Worm (Caenorhabditis elegans) whole organism, L2 larva: Measurements from ENCODE around the gene C25E10.16.

Source experiments
- C34F6.9 ChIP-seq: fragments of 150-350 bp; optimal IDR thresholded peaks from 2 replicates; lab custom pipeline; 2014; ENCODE audit warnings: missing biosample characterization, missing genetic modification characterization
- F13H6.1 ChIP-seq: sonication (generic microtip); optimal IDR thresholded peaks from 2 replicates; lab custom pipeline; 2016; ENCODE audit warnings: missing genetic modification characterization, missing compliant biosample characterization
- R02D3.7 ChIP-seq: fragments of 150-350 bp; optimal IDR thresholded peaks from 2 replicates; lab custom pipeline; 2014; ENCODE audit warnings: missing biosample characterization, missing genetic modification characterization
- Y55F3AM.14 ChIP-seq: fragments of 200-800 bp; sonication (Bioruptor generic); optimal IDR thresholded peaks from 2 replicates; lab custom pipeline; 2018; ENCODE audit warnings: mild to moderate bottlenecking, missing genetic modification characterization, missing compliant biosample characterization
- ZK546.5 ChIP-seq: sonication (generic microtip); optimal IDR thresholded peaks from 2 replicates; lab custom pipeline; 2017; ENCODE audit warnings: missing biosample characterization, missing genetic modification characterization
- alr-1 ChIP-seq: fragments of 150-350 bp; optimal IDR thresholded peaks from 2 replicates; lab custom pipeline; 2014; ENCODE audit warnings: missing biosample characterization, missing genetic modification characterization
- aly-2 ChIP-seq: fragments of 150-350 bp; optimal IDR thresholded peaks from 2 replicates; lab custom pipeline; 2014; ENCODE audit warnings: missing biosample characterization, missing genetic modification characterization
- ama-1 ChIP-seq: fragments of 150-350 bp; optimal IDR thresholded peaks from 2 replicates; lab custom pipeline; 2018; ENCODE audit warnings: inconsistent platforms
- blmp-1 ChIP-seq: sonication (generic microtip); optimal IDR thresholded peaks from 2 replicates; lab custom pipeline; 2017; ENCODE audit warnings: missing genetic modification characterization, mild to moderate bottlenecking, missing compliant biosample characterization, antibody characterized with exemption, moderate library complexity; ENCODE audit not compliant: insufficient read depth
- ceh-16 ChIP-seq: fragments of 150-350 bp; optimal IDR thresholded peaks from 2 replicates; lab custom pipeline; 2014; ENCODE audit warnings: missing biosample characterization, missing genetic modification characterization
- ceh-82 ChIP-seq: fragments of 150-350 bp; optimal IDR thresholded peaks from 2 replicates; lab custom pipeline; 2014; ENCODE audit warnings: missing biosample characterization, missing genetic modification characterization
- crh-2 ChIP-seq: sonication (generic microtip); optimal IDR thresholded peaks from 2 replicates; lab custom pipeline; 2017; ENCODE audit warnings: missing biosample characterization, missing genetic modification characterization
- dmd-4 ChIP-seq: sonication (generic microtip); optimal IDR thresholded peaks from 2 replicates; lab custom pipeline; 2017; ENCODE audit warnings: missing biosample characterization, missing genetic modification characterization
- egl-27 ChIP-seq: sonication (generic microtip); optimal IDR thresholded peaks from 3 replicates; lab custom pipeline; 2017; ENCODE audit warnings: missing biosample characterization, missing genetic modification reagents, missing genetic modification characterization
- elt-1 ChIP-seq: fragments of 150-350 bp; optimal IDR thresholded peaks from 2 replicates; lab custom pipeline; 2014; ENCODE audit warnings: missing biosample characterization, missing genetic modification characterization
- elt-3 ChIP-seq: sonication (generic microtip); optimal IDR thresholded peaks from 2 replicates; lab custom pipeline; 2017; ENCODE audit warnings: missing biosample characterization, missing genetic modification characterization
- fos-1 ChIP-seq: fragments of 150-350 bp; optimal IDR thresholded peaks from 2 replicates; lab custom pipeline; 2014; ENCODE audit warnings: missing biosample characterization, missing genetic modification characterization
- gmeb-1 ChIP-seq: fragments of 150-350 bp; optimal IDR thresholded peaks from 2 replicates; lab custom pipeline; 2014; ENCODE audit warnings: missing biosample characterization, missing genetic modification characterization
- lin-11 ChIP-seq: fragments of 150-350 bp; sonication (generic microtip); optimal IDR thresholded peaks from 2 replicates; lab custom pipeline; 2014; ENCODE audit warnings: missing biosample characterization, missing genetic modification characterization, inconsistent platforms, mixed read lengths
- lin-13 ChIP-seq: fragments of 150-350 bp; optimal IDR thresholded peaks from 2 replicates; lab custom pipeline; 2014; ENCODE audit warnings: missing biosample characterization, missing genetic modification reagents, missing genetic modification characterization
- lin-39 ChIP-seq: fragments of 150-350 bp; optimal IDR thresholded peaks from 2 replicates; lab custom pipeline; 2014; ENCODE audit warnings: missing biosample characterization, missing genetic modification reagents, missing genetic modification characterization
- lsy-2 ChIP-seq, 2 experiments: fragments of 150-350 bp in 1 of 2; sonication (generic microtip) in 1 of 2; optimal IDR thresholded peaks; 2 replicates each; lab custom pipeline; 2014 to 2017; ENCODE audit warnings: missing biosample characterization in 2 of 2, missing genetic modification characterization in 2 of 2
- mab-5 ChIP-seq: fragments of 150-350 bp; optimal IDR thresholded peaks from 2 replicates; lab custom pipeline; 2014; ENCODE audit warnings: missing biosample characterization, missing genetic modification characterization
- mbf-1 ChIP-seq: sonication (generic microtip); optimal IDR thresholded peaks from 2 replicates; lab custom pipeline; 2017; ENCODE audit warnings: missing biosample characterization, missing genetic modification characterization
- mdl-1 ChIP-seq, 2 experiments: fragments of 150-350 bp in 1 of 2; sonication (generic microtip) in 1 of 2; optimal IDR thresholded peaks; 2 replicates each; lab custom pipeline; 2017; ENCODE audit warnings: missing biosample characterization in 2 of 2, missing genetic modification characterization in 2 of 2
- nhr-10 ChIP-seq: sonication (generic microtip); optimal IDR thresholded peaks from 2 replicates; lab custom pipeline; 2017; ENCODE audit warnings: missing biosample characterization, missing genetic modification characterization
- nhr-11 ChIP-seq: fragments of 150-350 bp; optimal IDR thresholded peaks from 2 replicates; lab custom pipeline; 2014; ENCODE audit warnings: missing biosample characterization, missing genetic modification characterization
- nhr-12 ChIP-seq: fragments of 150-350 bp; optimal IDR thresholded peaks from 2 replicates; lab custom pipeline; 2014; ENCODE audit warnings: missing biosample characterization, missing genetic modification characterization
- nhr-129 ChIP-seq: fragments of 150-350 bp; optimal IDR thresholded peaks from 2 replicates; lab custom pipeline; 2014; ENCODE audit warnings: missing biosample characterization, missing genetic modification characterization
- nhr-21 ChIP-seq: fragments of 150-350 bp; optimal IDR thresholded peaks from 2 replicates; lab custom pipeline; 2014; ENCODE audit warnings: missing biosample characterization, missing genetic modification characterization
- nhr-23 ChIP-seq: fragments of 150-350 bp; optimal IDR thresholded peaks from 2 replicates; lab custom pipeline; 2014; ENCODE audit warnings: missing biosample characterization, missing genetic modification reagents, missing genetic modification characterization
- nhr-237 ChIP-seq: fragments of 150-350 bp; optimal IDR thresholded peaks from 2 replicates; lab custom pipeline; 2014; ENCODE audit warnings: missing biosample characterization, missing genetic modification characterization
- nhr-25 ChIP-seq: fragments of 150-350 bp; sonication (generic microtip); optimal IDR thresholded peaks from 3 replicates; lab custom pipeline; 2014; ENCODE audit warnings: missing biosample characterization, missing genetic modification characterization
- nhr-6 ChIP-seq: fragments of 150-350 bp; optimal IDR thresholded peaks from 2 replicates; lab custom pipeline; 2014; ENCODE audit warnings: missing biosample characterization, missing genetic modification characterization
- nhr-77 ChIP-seq: fragments of 150-350 bp; optimal IDR thresholded peaks from 2 replicates; lab custom pipeline; 2014; ENCODE audit warnings: missing biosample characterization, missing genetic modification characterization
- peb-1 ChIP-seq: fragments of 150-350 bp; optimal IDR thresholded peaks from 2 replicates; lab custom pipeline; 2014; ENCODE audit warnings: missing biosample characterization, missing genetic modification characterization
- sem-4 ChIP-seq: fragments of 150-350 bp; optimal IDR thresholded peaks from 2 replicates; lab custom pipeline; 2014; ENCODE audit warnings: missing biosample characterization, missing genetic modification reagents, missing genetic modification characterization
- skn-1 ChIP-seq: sonication (generic microtip); optimal IDR thresholded peaks from 2 replicates; lab custom pipeline; 2017; ENCODE audit warnings: missing biosample characterization, missing genetic modification characterization
- sma-3 ChIP-seq: sonication (generic microtip); optimal IDR thresholded peaks from 2 replicates; lab custom pipeline; 2016; ENCODE audit warnings: missing genetic modification reagents, missing genetic modification characterization, missing compliant biosample characterization
- sma-9 ChIP-seq, 2 experiments: fragments of 150-350 bp in 1 of 2; sonication (generic microtip) in 1 of 2; optimal IDR thresholded peaks; 2 replicates each; lab custom pipeline; 2014 to 2016; ENCODE audit warnings: missing genetic modification characterization in 2 of 2, mild to moderate bottlenecking in 1 of 2, missing biosample characterization in 1 of 2, missing compliant biosample characterization in 1 of 2, missing genetic modification reagents in 1 of 2, moderate library complexity in 1 of 2
- snpc-4 ChIP-seq: fragments of 150-350 bp; optimal IDR thresholded peaks from 2 replicates; lab custom pipeline; 2014; ENCODE audit warnings: missing biosample characterization, missing genetic modification characterization
- unc-39 ChIP-seq: fragments of 150-350 bp; optimal IDR thresholded peaks from 2 replicates; lab custom pipeline; 2014; ENCODE audit warnings: missing biosample characterization, missing genetic modification characterization
- unc-55 ChIP-seq: fragments of 150-350 bp; sonication (generic microtip); optimal IDR thresholded peaks from 3 replicates; lab custom pipeline; 2014; ENCODE audit warnings: missing biosample characterization, missing genetic modification reagents, missing genetic modification characterization
- unc-62 ChIP-seq: fragments of 150-350 bp; optimal IDR thresholded peaks from 2 replicates; lab custom pipeline; 2014; ENCODE audit warnings: missing biosample characterization, missing genetic modification reagents, missing genetic modification characterization
- zag-1 ChIP-seq: fragments of 150-350 bp; optimal IDR thresholded peaks from 2 replicates; lab custom pipeline; 2014; ENCODE audit warnings: missing biosample characterization, missing genetic modification characterization
- ztf-1 ChIP-seq: fragments of 200-800 bp; sonication (Bioruptor generic); conservative IDR thresholded peaks from 2 replicates; pipeline ENCODE4 v1.3.6; 2022; ENCODE audit warnings: missing genetic modification characterization, missing compliant biosample characterization
- ztf-11 ChIP-seq: sonication (generic microtip); optimal IDR thresholded peaks from 2 replicates; lab custom pipeline; 2017; ENCODE audit warnings: missing biosample characterization, missing genetic modification characterization
- ztf-4 ChIP-seq: fragments of 150-350 bp; optimal IDR thresholded peaks from 2 replicates; lab custom pipeline; 2014; ENCODE audit warnings: missing biosample characterization, missing genetic modification characterization

The C25E10.16 gene

DNA sequence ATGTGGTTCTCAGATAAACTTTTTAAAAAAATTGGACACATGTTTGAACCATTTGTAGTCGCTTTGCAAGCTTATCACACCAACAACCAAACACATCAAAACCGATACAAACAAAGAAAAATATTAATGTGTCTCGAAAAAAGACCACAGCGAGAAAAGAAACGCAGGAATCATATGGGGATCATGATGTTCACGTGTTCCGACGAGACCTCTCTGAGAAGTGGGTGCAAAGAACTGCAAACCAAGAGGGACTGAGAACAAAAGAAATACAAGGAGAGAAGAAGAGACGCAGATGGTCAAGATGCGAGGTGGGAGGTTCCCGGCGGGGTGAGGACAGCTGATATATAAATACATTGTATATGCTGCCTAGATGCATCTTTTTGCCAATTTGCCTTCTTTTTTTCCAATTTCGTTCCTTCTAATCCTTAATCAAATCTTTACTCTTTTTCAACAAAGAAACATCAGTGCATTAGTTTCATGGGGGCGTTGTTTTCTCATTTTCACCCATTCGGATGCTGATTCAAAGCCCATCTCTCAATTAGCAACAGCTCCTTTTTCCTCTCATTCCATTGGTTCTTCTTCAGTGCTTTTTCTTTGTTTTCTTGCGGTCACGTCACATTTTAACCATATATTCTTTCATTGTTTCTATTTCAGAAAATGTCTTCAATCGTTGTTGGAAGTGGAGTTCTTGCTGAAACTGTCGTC lies 36.4 kb upstream of the C25E10.16 start, which contains the start of gene F21C10.10:
Gene F21C10.10, plus strand, starts transcription at position 655 of the 705 bp plus-strand sequence.
- TF ChIP-seq nhr-237 (tag; lab: Kevin White, UChicago) (no peak), lin-39 (tag; lab: Kevin White, UChicago) (no peak), F13H6.1 (tag; lab: Kevin White, UChicago) (peak; percentile 96), alr-1 (no peak), elt-3 (no peak), mdl-1 (tag; optimal IDR thresholded peaks at IDR 0.05; lab: Kevin White, UChicago) (peak; percentile 63 to 89), ztf-1 (GFP tag; lab: Robert Waterston, UW) (no peak), C34F6.9 (tag; lab: Kevin White, UChicago) (peak; percentile 86), fos-1 (peak; percentile 70), sma-9 (GFP tag; optimal IDR thresholded peaks at IDR 0.05; lab: Kevin White, UChicago) (peak; percentile 99), sma-9 (tag; optimal IDR thresholded peaks at IDR 0.05; lab: Kevin White, UChicago) (peak; percentile 34), unc-55 (GFP tag; lab: Kevin White, UChicago) (peak; percentile 29), lin-11 (tag; lab: Kevin White, UChicago) (no peak), sma-3 (GFP tag; lab: Kevin White, UChicago) (peak; percentile 93), nhr-10 (tag; lab: Kevin White, UChicago) (no peak), ceh-82 (tag; lab: Kevin White, UChicago) (no peak), nhr-129 (tag; lab: Kevin White, UChicago) (peak; percentile 88), nhr-11 (no peak), nhr-23 (tag; lab: Kevin White, UChicago) (no peak), ceh-16 (tag; lab: Kevin White, UChicago) (no peak), skn-1 (tag; lab: Kevin White, UChicago) (no peak), zag-1 (tag; lab: Kevin White, UChicago) (no peak), unc-39 (no peak), unc-62 (GFP tag; lab: Kevin White, UChicago) (no peak), mab-5 (peak; percentile 17), aly-2 (tag; lab: Kevin White, UChicago) (no peak), elt-1 (tag; lab: Kevin White, UChicago) (no peak), lsy-2 (tag; optimal IDR thresholded peaks at IDR 0.05; lab: Kevin White, UChicago) (peak in 1 of 2 experiments; percentile 85), dmd-4 (tag; lab: Kevin White, UChicago) (no peak), R02D3.7 (no peak), sem-4 (peak; percentile 77), blmp-1 (tag; lab: Kevin White, UChicago) (peak; percentile 72), ztf-11 (tag; lab: Kevin White, UChicago) (no peak), gmeb-1 (tag; lab: Kevin White, UChicago) (peak; percentile 73), nhr-12 (tag; lab: Kevin White, UChicago) (no peak), crh-2 (tag; lab: Kevin White, UChicago) (peak; percentile 88), egl-27 (tag; lab: Kevin White, UChicago) (peak; percentile 85), peb-1 (tag; lab: Kevin White, UChicago) (no peak), lin-13 (GFP tag; lab: Kevin White, UChicago) (peak; percentile 73), ztf-4 (peak; percentile 86), snpc-4 (tag; lab: Kevin White, UChicago) (peak; percentile 68), ama-1 (lab: Kevin White, UChicago) (no peak), nhr-6 (peak; percentile 85), nhr-21 (tag; lab: Kevin White, UChicago) (peak; percentile 96), mbf-1 (no peak), Y55F3AM.14 (GFP tag; lab: Kevin White, UChicago) (peak; percentile 88), nhr-77 (no peak), nhr-25 (peak; percentile 97), ZK546.5 (no peak)
